Worm (Caenorhabditis elegans): ENCODE data around the gene F54C9.9.

F54C9.9 gene

ce11 chrII:8627907-8628306 lies 50.1 kb downstream of the F54C9.9 start:
- no peak for TF ChIP-seq tab-1 (GFP tag; IDR thresholded peaks at IDR 0.05)
- TF ChIP-seq flt-1 (GFP tag; IDR thresholded peaks at IDR 0.05) = no peak
- TF ChIP-seq ref-1 (GFP tag; conservative IDR thresholded peaks at IDR 0.05) = no peak
- no peak for TF ChIP-seq med-1 (GFP tag; optimal IDR thresholded peaks at IDR 0.05; ENCODE audit: insufficient read depth)
- no peak for TF ChIP-seq ztf-23 (GFP tag; IDR thresholded peaks at IDR 0.05)
- no peak for TF ChIP-seq cog-1 (tag; optimal IDR thresholded peaks at IDR 0.05)
- TF ChIP-seq ztf-29 (GFP tag; IDR thresholded peaks at IDR 0.05) = no peak
- TF ChIP-seq klf-2 (GFP tag; conservative IDR thresholded peaks at IDR 0.05) = no peak
- no peak for TF ChIP-seq T22C8.4 (GFP tag; IDR thresholded peaks at IDR 0.05)

ce11 chrII:8630088-8630487 lies 52.2 kb downstream of the F54C9.9 start, which contains the start of gene T22C8.6:
TSS of gene T22C8.6 (minus strand) at chrII:8630281.
- TF ChIP-seq ztf-29 (GFP tag; IDR thresholded peaks at IDR 0.05) (no peak), T22C8.4 (GFP tag; IDR thresholded peaks at IDR 0.05) (no peak), ztf-23 (GFP tag; IDR thresholded peaks at IDR 0.05) (no peak), tab-1 (GFP tag; IDR thresholded peaks at IDR 0.05) (no peak)
